Fruit fly (Drosophila melanogaster): ENCODE results near the gene Naa60.

Gene Naa60

dm6 chr3L:9694169-9694866, 32.4 kb upstream of the Naa60 start (continued):
- TF ChIP-seq slbo (GFP tag; IDR thresholded peaks at IDR 0.05) = no peak
- no peak for TF ChIP-seq ash1 (GFP tag; optimal IDR thresholded peaks at IDR 0.05)
- no peak for TF ChIP-seq CG33557 (GFP tag; optimal IDR thresholded peaks at IDR 0.05)
- peak; percentile 13 for TF ChIP-seq CG3995 (GFP tag; optimal IDR thresholded peaks at IDR 0.05)
- TF ChIP-seq row (GFP tag; IDR thresholded peaks at IDR 0.05) = no peak
- peak; percentile 47 for TF ChIP-seq yki (optimal IDR thresholded peaks at IDR 0.05)
- no peak for TF ChIP-seq D19B (GFP tag; optimal IDR thresholded peaks at IDR 0.05)
- no peak for TF ChIP-seq Atf-2 (GFP tag; optimal IDR thresholded peaks at IDR 0.05)
- TF ChIP-seq CG3163 (GFP tag; optimal IDR thresholded peaks at IDR 0.05) = peak; percentile 86
- TF ChIP-seq CG10267 (tag; optimal IDR thresholded peaks at IDR 0.05) = no peak
- 0 out of 2 replicates have a peak, but pooled peaks have one; percentile 11 for TF ChIP-seq wdn (GFP tag; IDR thresholded peaks at IDR 0.05)
- 0 out of 3 replicates have a peak, but pooled peaks have one; percentile 26 for TF ChIP-seq CG11695 (GFP tag; IDR thresholded peaks at IDR 0.05)
- peak; percentile 14 for TF ChIP-seq CG2678 (tag; optimal IDR thresholded peaks at IDR 0.05)
- TF ChIP-seq wor (GFP tag; IDR thresholded peaks at IDR 0.05) = no peak
- TF ChIP-seq ewg (GFP tag; optimal IDR thresholded peaks at IDR 0.05) = peak; percentile 24
- TF ChIP-seq CG12299 (tag; optimal IDR thresholded peaks at IDR 0.05) = no peak
- no peak for TF ChIP-seq CG11085 (GFP tag; IDR thresholded peaks at IDR 0.05)
- TF ChIP-seq jigr1 (GFP tag; IDR thresholded peaks at IDR 0.05) = no peak
- no peak for TF ChIP-seq CG8290 (GFP tag; optimal IDR thresholded peaks at IDR 0.05)
- peak in 1 of 2 experiments; percentile 21 for TF ChIP-seq CG8290 (tag; optimal IDR thresholded peaks at IDR 0.05)
- no peak for TF ChIP-seq esg (GFP tag; conservative IDR thresholded peaks at IDR 0.05)
- TF ChIP-seq ems (GFP tag; optimal IDR thresholded peaks at IDR 0.05) = no peak
- no peak for TF ChIP-seq toy (GFP tag; IDR thresholded peaks at IDR 0.05)
- no peak for TF ChIP-seq Ets65A (GFP tag)
- TF ChIP-seq Meics (GFP tag; optimal IDR thresholded peaks at IDR 0.05) = peak; percentile 15
- no peak for TF ChIP-seq CG17328 (GFP tag; IDR thresholded peaks at IDR 0.05)
- no peak for TF ChIP-seq Myb (GFP tag; optimal IDR thresholded peaks at IDR 0.05)
- no peak for TF ChIP-seq CG17186 (GFP tag; optimal IDR thresholded peaks at IDR 0.05)
- TF ChIP-seq lab (GFP tag; optimal IDR thresholded peaks at IDR 0.05) = peak; percentile 9
- TF ChIP-seq rib (GFP tag; IDR thresholded peaks at IDR 0.05) = no peak
- no peak for TF ChIP-seq Ada2b (GFP tag; IDR thresholded peaks at IDR 0.05)
- no peak for TF ChIP-seq Usf (GFP tag; optimal IDR thresholded peaks at IDR 0.05)
- TF ChIP-seq jumu (GFP tag; optimal IDR thresholded peaks at IDR 0.05) = no peak
- TF ChIP-seq Nf-YC (tag; optimal IDR thresholded peaks at IDR 0.05) = no peak
- no peak for TF ChIP-seq usp (GFP tag; optimal IDR thresholded peaks at IDR 0.05)
- peak; percentile 38; the same call in 1 of the 3 replicates for TF ChIP-seq ci (GFP tag; IDR thresholded peaks at IDR 0.05)
- TF ChIP-seq Max (GFP tag; optimal IDR thresholded peaks at IDR 0.05) = no peak
- TF ChIP-seq br (optimal IDR thresholded peaks at IDR 0.05) = no peak
- TF ChIP-seq trem (tag; optimal IDR thresholded peaks at IDR 0.05) = no peak
- no peak for TF ChIP-seq Rx (GFP tag; IDR thresholded peaks at IDR 0.05)
- TF ChIP-seq Sry-δ (GFP tag; optimal IDR thresholded peaks at IDR 0.05) = no peak
- no peak for TF ChIP-seq CG7928 (GFP tag; optimal IDR thresholded peaks at IDR 0.05)
- TF ChIP-seq Dfd (GFP tag; optimal IDR thresholded peaks at IDR 0.05) = no peak
- peak; percentile 8 for TF ChIP-seq nom (GFP tag; optimal IDR thresholded peaks at IDR 0.05)
- TF ChIP-seq gem (tag; optimal IDR thresholded peaks at IDR 0.05) = no peak
- TF ChIP-seq CG11696 (GFP tag; IDR thresholded peaks at IDR 0.05) = no peak
- no peak for TF ChIP-seq gce (GFP tag; IDR thresholded peaks at IDR 0.05)
- TF ChIP-seq CG12104 (GFP tag; optimal IDR thresholded peaks at IDR 0.05) = no peak
- peak; percentile 49; the same call in 1 of the 3 replicates for TF ChIP-seq zen2 (GFP tag; IDR thresholded peaks at IDR 0.05; ENCODE audit: partially characterized antibody)
- no peak for TF ChIP-seq HLH3B (GFP tag; IDR thresholded peaks at IDR 0.05)
- no peak for TF ChIP-seq Deaf1 (tag; optimal IDR thresholded peaks at IDR 0.05)
- no peak for TF ChIP-seq slp2 (GFP tag; optimal IDR thresholded peaks at IDR 0.05)
- peak; percentile 8 for TF ChIP-seq Med (GFP tag)
